Fruit fly (Drosophila melanogaster): ENCODE results near the gene JIL-1.
A peak's percentile ranks its signal among the peaks of the same experiment; 100 is the strongest.

JIL-1 gene

DNA sequence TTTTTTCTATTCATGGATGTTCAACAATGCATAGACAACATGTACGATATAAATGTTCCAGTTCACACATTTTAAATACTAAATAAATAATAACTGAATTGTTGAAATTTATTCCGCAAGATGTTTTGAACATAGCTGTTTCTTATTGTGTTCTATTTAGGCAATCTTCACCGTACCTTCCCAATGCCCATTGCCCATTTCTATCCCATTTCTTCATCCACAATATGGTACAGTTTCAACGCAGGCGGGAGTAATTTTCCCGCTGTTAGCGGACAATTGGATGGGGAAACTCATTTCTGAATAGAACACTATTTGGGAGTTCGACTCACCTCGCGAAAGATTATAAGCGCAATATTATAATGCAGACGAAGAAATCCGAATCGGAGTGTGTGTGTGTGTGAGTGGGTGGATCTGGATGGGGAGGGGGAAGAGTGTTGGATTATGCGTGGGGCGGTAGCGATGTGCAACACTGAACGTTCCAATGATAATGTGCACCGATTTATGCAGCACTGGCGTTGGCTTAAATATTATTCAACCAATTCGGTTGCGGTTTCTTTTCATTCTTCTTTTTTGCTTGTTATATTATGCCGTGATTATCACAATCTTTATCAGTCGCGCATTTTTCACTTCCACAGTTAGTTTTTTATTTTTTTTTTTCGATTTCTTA is 917 bp downstream of the JIL-1 start:
- TF ChIP-seq noc (tag; optimal IDR thresholded peaks at IDR 0.05): peak; percentile 1

DNA sequence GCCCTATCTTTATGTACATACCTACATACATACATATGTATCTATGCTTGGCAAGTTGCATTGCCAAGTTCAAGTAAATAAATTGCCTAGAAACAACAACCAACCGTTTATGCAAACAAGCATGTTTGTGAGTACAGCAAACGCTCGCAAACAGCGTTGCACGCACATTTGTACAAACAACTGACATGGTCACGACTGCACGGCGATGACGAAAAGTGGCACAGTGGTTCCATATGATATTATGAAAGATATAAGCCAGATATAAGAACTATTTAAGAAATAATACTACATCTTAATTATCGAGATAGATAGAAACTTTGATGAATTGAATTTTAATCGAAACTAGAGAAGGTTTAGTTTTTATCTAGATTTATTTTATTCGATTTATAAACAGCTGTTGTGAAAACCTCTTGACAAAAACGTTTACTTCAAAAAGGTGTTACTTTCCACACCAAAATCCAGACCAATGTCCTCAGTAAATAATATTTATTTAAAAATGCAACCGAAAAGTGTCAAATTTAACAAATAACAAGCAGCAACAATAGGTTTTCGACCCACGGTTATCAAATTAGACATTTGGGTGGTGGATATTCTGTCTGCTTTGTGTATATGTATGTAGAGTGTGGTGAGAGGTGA is 3.1 kb downstream of the JIL-1 start:
- TF ChIP-seq noc (tag; optimal IDR thresholded peaks at IDR 0.05): peak; percentile 81

dm6 chr3L:11085810-11086209 is 7.2 kb downstream of the JIL-1 start:
- TF ChIP-seq noc (tag; optimal IDR thresholded peaks at IDR 0.05): no peak

- peak; percentile 93 for TF ChIP-seq noc (tag; optimal IDR thresholded peaks at IDR 0.05)
Measured at dm6 chr3L:11084557-11085231, 8.3 kb downstream of the JIL-1 start.

- TF ChIP-seq noc (tag; optimal IDR thresholded peaks at IDR 0.05): no peak
Measured at dm6 chr3L:11083605-11084004, 9.4 kb downstream of the JIL-1 start.

DNA sequence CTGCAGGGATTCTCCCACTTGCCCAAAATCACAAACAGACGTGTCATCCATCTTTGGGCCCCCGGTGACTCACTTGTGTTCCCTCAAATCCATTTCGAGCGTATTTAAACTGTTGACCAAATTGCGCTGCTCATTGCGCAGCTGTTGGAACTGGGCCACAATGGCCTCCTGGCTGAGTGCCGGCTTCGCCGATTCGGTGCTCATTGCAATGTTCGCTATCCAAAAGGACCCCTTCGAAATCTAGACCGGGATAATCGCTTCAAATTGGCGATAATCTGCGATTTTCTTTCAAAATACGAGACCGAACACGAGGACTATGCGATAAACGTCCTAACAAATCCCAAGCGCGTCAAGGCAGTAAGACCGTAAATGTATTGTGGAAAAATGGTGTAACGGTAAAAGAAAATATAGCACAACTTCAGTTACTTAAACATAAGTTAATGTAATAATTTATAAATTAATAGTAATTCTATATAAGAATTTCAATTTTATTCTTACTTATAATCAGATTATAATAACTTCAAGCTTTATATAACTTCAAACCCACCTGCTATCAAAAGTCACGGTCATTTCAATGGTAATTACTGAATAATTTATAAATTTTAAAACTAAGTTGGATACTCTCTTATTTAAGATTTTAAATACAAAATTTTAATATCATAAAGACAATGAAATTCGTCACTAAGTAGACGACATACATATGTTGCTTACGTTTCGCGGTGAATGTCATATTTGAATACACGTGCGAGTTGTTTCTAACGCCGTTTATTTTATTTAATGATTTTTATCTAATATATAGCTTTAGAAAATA is 18.7 kb downstream of the JIL-1 start, which contains the start of the genes Pfdn2 and Noc1:
Gene Pfdn2, minus strand, starts transcription at position 346 of the 811 bp plus-strand sequence.
Gene Noc1, plus strand, starts transcription at position 727 of the 811 bp plus-strand sequence.
- no peak for TF ChIP-seq noc (tag; optimal IDR thresholded peaks at IDR 0.05)

DNA sequence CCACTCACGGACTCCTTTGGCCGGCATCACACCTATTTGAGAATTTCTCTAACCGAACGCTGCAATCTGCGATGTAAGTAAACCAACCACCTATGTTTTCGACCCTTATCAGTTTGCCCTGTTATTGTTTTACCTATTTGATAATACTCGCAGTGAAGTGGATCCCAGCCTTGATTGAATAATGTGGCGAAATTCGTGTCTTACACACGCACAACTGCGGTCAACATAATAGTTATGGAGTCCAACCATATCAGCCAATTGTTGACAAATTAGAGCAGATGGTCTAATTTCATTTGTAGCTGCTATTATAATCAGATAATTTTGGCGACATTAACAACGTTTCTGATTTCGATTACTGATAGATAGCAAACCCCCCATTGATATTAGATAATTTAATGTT is 21.9 kb downstream of the JIL-1 start:
- TF ChIP-seq noc (tag; optimal IDR thresholded peaks at IDR 0.05): no peak

dm6 chr3L:11070372-11070854 is 22.6 kb downstream of the JIL-1 start, which contains the start of gene Mocs1:
TSS of gene Mocs1 (plus strand) at chr3L:11070526.
- peak; percentile 67 for TF ChIP-seq noc (tag; optimal IDR thresholded peaks at IDR 0.05)

DNA sequence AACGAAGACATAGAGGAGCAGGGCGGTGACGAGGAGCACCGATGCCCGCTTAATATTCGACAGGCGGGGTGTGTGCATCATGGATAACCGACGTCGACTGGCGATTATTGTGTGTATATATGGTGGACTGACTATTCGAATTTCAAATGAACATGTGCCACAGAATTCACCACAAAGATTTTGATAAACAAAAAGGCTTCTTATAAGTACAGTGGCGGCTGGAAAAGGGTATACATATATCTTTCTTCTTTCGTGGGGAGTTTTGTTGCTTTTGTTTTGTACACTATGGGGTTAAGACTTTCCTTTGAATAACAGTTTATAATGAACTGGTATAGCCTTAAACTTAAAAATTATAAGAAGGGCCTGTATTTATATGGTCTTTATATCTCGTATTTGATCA is 23.2 kb downstream of the JIL-1 start, which contains the start of gene CG6310:
Gene CG6310, minus strand, starts transcription at position 101 of the 400 bp plus-strand sequence.
- TF ChIP-seq noc (tag; optimal IDR thresholded peaks at IDR 0.05): no peak

- no peak for TF ChIP-seq noc (tag; optimal IDR thresholded peaks at IDR 0.05)
Measured at dm6 chr3L:11065850-11066249, 27.1 kb downstream of the JIL-1 start.

dm6 chr3L:11064689-11065088 is 28.3 kb downstream of the JIL-1 start, which contains the start of the genes CG32075, CG45101 and SuUR:
TSS of gene CG32075 (minus strand) at chr3L:11064941.
TSS of gene CG45101 (plus strand) at chr3L:11064991.
TSS of gene SuUR (plus strand) at chr3L:11064991.
- TF ChIP-seq noc (tag; optimal IDR thresholded peaks at IDR 0.05): peak; percentile 79

DNA sequence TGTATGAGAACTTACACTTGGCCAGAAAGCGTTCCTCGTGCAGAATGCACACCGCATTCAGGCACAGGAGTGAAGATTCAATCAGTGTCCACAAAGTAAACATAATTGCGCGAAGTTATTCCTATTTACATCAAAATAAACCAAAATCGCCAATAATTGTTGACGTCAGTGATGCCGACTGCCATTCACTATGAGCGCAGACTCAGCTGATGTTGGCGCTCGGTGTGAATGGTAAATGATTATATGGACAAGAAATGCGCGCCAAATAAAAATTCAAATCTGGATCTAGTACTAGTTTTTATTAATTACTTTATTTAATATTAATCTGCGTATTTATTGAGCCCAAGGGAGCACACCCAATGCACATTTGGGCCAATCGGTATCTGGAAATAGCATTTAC is 30.6 kb downstream of the JIL-1 start, which contains the start of gene CG32069:
Gene CG32069, minus strand, starts transcription at position 174 of the 400 bp plus-strand sequence.
- no peak for TF ChIP-seq noc (tag; optimal IDR thresholded peaks at IDR 0.05)

dm6 chr3L:11061200-11061599 is 31.8 kb downstream of the JIL-1 start, which contains the start of the genes CG6321 and Blos2:
TSS of gene CG6321 (minus strand) at chr3L:11061224.
TSS of gene Blos2 (plus strand) at chr3L:11061571.
- TF ChIP-seq noc (tag; optimal IDR thresholded peaks at IDR 0.05): peak; percentile 83

dm6 chr3L:11053843-11054242 is 39.1 kb downstream of the JIL-1 start, which contains the start of gene CG7888:
TSS of gene CG7888 (plus strand) at chr3L:11054035.
- TF ChIP-seq noc (tag; optimal IDR thresholded peaks at IDR 0.05): no peak

DNA sequence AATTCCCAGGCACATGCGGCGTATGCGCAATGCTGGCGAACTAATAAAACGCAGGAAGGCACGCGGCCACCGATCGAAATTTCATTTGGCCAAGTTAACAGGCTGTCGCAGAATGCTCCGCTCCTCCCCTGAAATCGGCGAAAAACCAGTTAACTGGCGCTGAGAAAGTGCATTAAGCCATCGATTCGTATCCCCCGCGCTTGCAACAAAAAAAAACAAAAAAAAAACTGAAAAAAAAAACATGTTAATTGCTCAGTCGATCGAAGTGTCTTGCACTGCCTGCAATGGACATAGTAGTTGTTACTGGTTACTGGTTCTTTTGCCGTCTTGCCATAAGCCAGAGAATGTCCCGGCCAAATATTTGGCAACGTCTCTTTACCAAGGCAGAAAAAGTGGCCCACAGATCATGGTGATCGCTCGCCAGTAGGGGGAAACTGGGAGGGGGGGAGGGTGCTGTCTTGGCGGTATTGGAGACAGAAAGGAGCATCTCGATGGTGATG is 40.2 kb downstream of the JIL-1 start:
- no peak for TF ChIP-seq noc (tag; optimal IDR thresholded peaks at IDR 0.05)

Measured in whole organism, larva.